Fruit fly (Drosophila melanogaster) whole organism, embryonic: Measurements from ENCODE around the gene CG31910.

Source experiments
- Asciz ChIP-seq: fragments of 200-800 bp; sonication (Bioruptor generic); optimal IDR thresholded peaks from 2 replicates; lab custom pipeline; 2017; ENCODE audit warnings: missing biosample characterization, mild to moderate bottlenecking, missing genetic modification characterization, missing genetic modification reagents
- Atf3 ChIP-seq: fragments of 200-800 bp; sonication (Bioruptor generic); optimal IDR thresholded peaks from 3 replicates; lab custom pipeline; 2016; ENCODE audit warnings: missing biosample characterization, missing genetic modification characterization
- Atf6 ChIP-seq: fragments of 200-800 bp; sonication (Bioruptor generic); IDR thresholded peaks from 2 replicates; pipeline ENCODE4 v1.3.6; 2022; ENCODE audit warnings: missing biosample characterization, missing genetic modification characterization
- Blimp-1 ChIP-seq: fragments of 200-800 bp; sonication (Bioruptor generic); optimal IDR thresholded peaks from 3 replicates; lab custom pipeline; 2018; ENCODE audit warnings: missing biosample characterization, missing genetic modification characterization, mild to moderate bottlenecking, moderate library complexity, missing genetic modification reagents
- CG10543 ChIP-seq: fragments of 200-800 bp; sonication (Bioruptor generic); optimal IDR thresholded peaks from 3 replicates; lab custom pipeline; 2017; ENCODE audit warnings: missing biosample characterization, mild to moderate bottlenecking, missing genetic modification characterization, moderate library complexity
- CG12659 ChIP-seq: fragments of 200-800 bp; sonication (Bioruptor generic); optimal IDR thresholded peaks from 3 replicates; lab custom pipeline; 2017; ENCODE audit warnings: mild to moderate bottlenecking, missing biosample characterization, missing genetic modification reagents, missing genetic modification characterization
- CG13287 ChIP-seq: fragments of 200-800 bp; sonication (Bioruptor generic); IDR thresholded peaks from 2 replicates; pipeline ENCODE4 v1.3.6; 2022; ENCODE audit warnings: missing biosample characterization, missing genetic modification characterization; ENCODE audit not compliant: partially characterized antibody
- CG14860 ChIP-seq: fragments of 200-800 bp; sonication (Bioruptor generic); IDR thresholded peaks from 3 replicates; pipeline ENCODE4 v1.3.6; 2022; ENCODE audit warnings: missing biosample characterization, missing genetic modification characterization; ENCODE audit not compliant: partially characterized antibody
- CG14965 ChIP-seq: fragments of 200-800 bp; sonication (Bioruptor generic); optimal IDR thresholded peaks from 2 replicates; lab custom pipeline; 2016; ENCODE audit warnings: missing biosample characterization, missing genetic modification characterization, borderline replicate concordance
- CG1603 ChIP-seq: fragments of 200-800 bp; sonication (Bioruptor generic); optimal IDR thresholded peaks from 2 replicates; lab custom pipeline; 2019; ENCODE audit warnings: missing biosample characterization, mild to moderate bottlenecking, missing genetic modification characterization, moderate library complexity
- CG17359 ChIP-seq: fragments of 200-800 bp; sonication (Bioruptor generic); optimal IDR thresholded peaks from 3 replicates; lab custom pipeline; 2018; ENCODE audit warnings: missing biosample characterization, mild to moderate bottlenecking, missing genetic modification characterization, moderate library complexity
- CG17385 ChIP-seq: fragments of 200-800 bp; sonication (Bioruptor generic); optimal IDR thresholded peaks from 3 replicates; lab custom pipeline; 2018; ENCODE audit warnings: missing biosample characterization, mild to moderate bottlenecking, missing genetic modification characterization
- CG2202 ChIP-seq: fragments of 200-800 bp; sonication (Bioruptor generic); optimal IDR thresholded peaks from 2 replicates; lab custom pipeline; 2018; ENCODE audit warnings: missing biosample characterization, mild to moderate bottlenecking, missing genetic modification characterization
- CG3163 ChIP-seq: fragments of 200-800 bp; sonication (Bioruptor generic); optimal IDR thresholded peaks from 3 replicates; lab custom pipeline; 2016; ENCODE audit warnings: missing biosample characterization, missing genetic modification characterization
- CG32767 ChIP-seq: fragments of 200-800 bp; sonication (Bioruptor generic); IDR thresholded peaks from 2 replicates; pipeline ENCODE4 v1.3.6; 2022; ENCODE audit warnings: missing biosample characterization, missing genetic modification characterization
- CG33213 ChIP-seq: fragments of 200-800 bp; sonication (Bioruptor generic); optimal IDR thresholded peaks from 3 replicates; lab custom pipeline; 2016; ENCODE audit warnings: missing biosample characterization, missing genetic modification characterization
- CG33557 ChIP-seq: fragments of 200-800 bp; sonication (Bioruptor generic); optimal IDR thresholded peaks from 2 replicates; lab custom pipeline; 2019; ENCODE audit warnings: missing biosample characterization, mild to moderate bottlenecking, missing genetic modification characterization, moderate library complexity
- CG3726 ChIP-seq: fragments of 200-800 bp; sonication (Bioruptor generic); IDR thresholded peaks from 3 replicates; pipeline ENCODE4, ENCODE4 v1.3.6; 2022; ENCODE audit warnings: missing biosample characterization, missing genetic modification characterization
- CG4707 ChIP-seq: fragments of 200-800 bp; sonication (Bioruptor generic); optimal IDR thresholded peaks from 2 replicates; lab custom pipeline; 2018; ENCODE audit warnings: missing biosample characterization, mild to moderate bottlenecking, missing genetic modification characterization, moderate library complexity
- CG8290 ChIP-seq, 3 experiments: fragments of 200-800 bp; sonication (Bioruptor generic); optimal IDR thresholded peaks; 2 replicates each; lab custom pipeline; 2016 to 2019; ENCODE audit warnings: missing biosample characterization in 3 of 3, missing genetic modification characterization in 3 of 3, mild to moderate bottlenecking in 2 of 3, moderate library complexity in 1 of 3
- CG9437 ChIP-seq: fragments of 200-800 bp; sonication (Bioruptor generic); optimal IDR thresholded peaks from 2 replicates; lab custom pipeline; 2018; ENCODE audit warnings: missing biosample characterization, mild to moderate bottlenecking, missing genetic modification characterization
- Dbx ChIP-seq: fragments of 200-800 bp; sonication (Bioruptor generic); IDR thresholded peaks from 3 replicates; pipeline ENCODE4 v1.3.6; 2022; ENCODE audit warnings: missing biosample characterization, missing genetic modification characterization
- E2f2 ChIP-seq: fragments of 200-800 bp; sonication (Bioruptor generic); IDR thresholded peaks from 2 replicates; pipeline ENCODE4 v1.3.6; 2022; ENCODE audit warnings: missing biosample characterization, missing genetic modification characterization
- HmgZ ChIP-seq: fragments of 200-800 bp; sonication (Bioruptor generic); optimal IDR thresholded peaks from 2 replicates; lab custom pipeline; 2018; ENCODE audit warnings: missing biosample characterization, mild to moderate bottlenecking, missing genetic modification characterization
- NK7.1 ChIP-seq: fragments of 200-800 bp; sonication (Bioruptor generic); optimal IDR thresholded peaks from 3 replicates; lab custom pipeline; 2016; ENCODE audit warnings: missing biosample characterization, missing genetic modification characterization
- Neu2 ChIP-seq: fragments of 200-800 bp; sonication (Bioruptor generic); optimal IDR thresholded peaks from 3 replicates; lab custom pipeline; 2016; ENCODE audit warnings: missing biosample characterization, missing genetic modification characterization, borderline replicate concordance
- NfI ChIP-seq: fragments of 200-800 bp; sonication (Bioruptor generic); optimal IDR thresholded peaks from 3 replicates; lab custom pipeline; 2018; ENCODE audit warnings: missing biosample characterization, mild to moderate bottlenecking, missing genetic modification characterization, moderate library complexity
- Ravus ChIP-seq: fragments of 200-800 bp; sonication (Bioruptor generic); IDR thresholded peaks from 2 replicates; pipeline ENCODE4 v1.3.6; 2022; ENCODE audit warnings: missing biosample characterization, missing genetic modification characterization
- btn ChIP-seq: fragments of 200-800 bp; sonication (Bioruptor generic); optimal IDR thresholded peaks from 2 replicates; lab custom pipeline; 2016; ENCODE audit warnings: missing biosample characterization, missing genetic modification characterization
- chinmo ChIP-seq: fragments of 200-800 bp; sonication (Bioruptor generic); IDR thresholded peaks from 4 replicates; pipeline ENCODE4 v1.3.6; 2022; ENCODE audit warnings: missing biosample characterization, missing genetic modification characterization; ENCODE audit not compliant: partially characterized antibody
- croc ChIP-seq: fragments of 200-800 bp; sonication (Bioruptor generic); conservative IDR thresholded peaks from 3 replicates; pipeline ENCODE4 v1.3.6; 2022; ENCODE audit warnings: missing biosample characterization, missing genetic modification characterization
- dmrt11E ChIP-seq: fragments of 200-800 bp; sonication (Bioruptor generic); optimal IDR thresholded peaks from 3 replicates; lab custom pipeline; 2018; ENCODE audit warnings: missing biosample characterization, mild to moderate bottlenecking, missing genetic modification characterization, moderate library complexity
- dpn ChIP-seq, 2 experiments: fragments of 200-800 bp; sonication (Bioruptor generic); optimal IDR thresholded peaks; 3 replicates each; lab custom pipeline; 2016; ENCODE audit warnings: missing biosample characterization in 2 of 2, missing genetic modification characterization in 2 of 2
- fru ChIP-seq: fragments of >200 bp; optimal IDR thresholded peaks from 2 replicates; lab custom pipeline; 2017
- her ChIP-seq: fragments of 200-800 bp; sonication (Bioruptor generic); optimal IDR thresholded peaks from 2 replicates; lab custom pipeline; 2016; ENCODE audit warnings: missing biosample characterization, missing genetic modification characterization
- klu ChIP-seq: fragments of 200-800 bp; sonication (Bioruptor generic); IDR thresholded peaks from 2 replicates; pipeline ENCODE4 v1.3.6; 2022; ENCODE audit warnings: missing biosample characterization, missing genetic modification characterization
- lab ChIP-seq: fragments of 200-800 bp; sonication (Bioruptor generic); optimal IDR thresholded peaks from 3 replicates; lab custom pipeline; 2017; ENCODE audit warnings: missing biosample characterization, missing genetic modification characterization, mild to moderate bottlenecking, moderate library complexity, missing genetic modification reagents
- maf-S ChIP-seq: fragments of 200-800 bp; sonication (Bioruptor generic); optimal IDR thresholded peaks from 2 replicates; lab custom pipeline; 2016; ENCODE audit warnings: missing biosample characterization, missing genetic modification characterization
- nerfin-1 ChIP-seq: fragments of 200-800 bp; sonication (Bioruptor generic); optimal IDR thresholded peaks from 3 replicates; lab custom pipeline; 2019; ENCODE audit warnings: missing biosample characterization, mild to moderate bottlenecking, missing genetic modification characterization, moderate library complexity
- nerfin-2 ChIP-seq: fragments of 200-800 bp; sonication (Bioruptor generic); IDR thresholded peaks from 2 replicates; pipeline ENCODE4 v1.3.6; 2022; ENCODE audit warnings: missing biosample characterization, missing genetic modification characterization; ENCODE audit not compliant: partially characterized antibody
- odd ChIP-seq: fragments of 200-800 bp; sonication (Bioruptor generic); optimal IDR thresholded peaks from 2 replicates; lab custom pipeline; 2017; ENCODE audit warnings: missing biosample characterization, mild to moderate bottlenecking, missing genetic modification characterization
- pros ChIP-seq: fragments of 200-800 bp; sonication (Bioruptor generic); optimal IDR thresholded peaks from 3 replicates; lab custom pipeline; 2019; ENCODE audit warnings: missing biosample characterization, mild to moderate bottlenecking, missing genetic modification characterization, moderate library complexity
- row ChIP-seq: fragments of 200-800 bp; sonication (Bioruptor generic); IDR thresholded peaks from 3 replicates; pipeline ENCODE4 v1.3.6; 2022; ENCODE audit warnings: missing biosample characterization, missing genetic modification characterization
- sd ChIP-seq: fragments of 200-800 bp; sonication (Bioruptor generic); optimal IDR thresholded peaks from 3 replicates; lab custom pipeline; 2018; ENCODE audit warnings: missing biosample characterization, mild to moderate bottlenecking, missing genetic modification characterization, moderate library complexity
- slp2 ChIP-seq: fragments of 200-800 bp; sonication (Bioruptor generic); optimal IDR thresholded peaks from 2 replicates; lab custom pipeline; 2016; ENCODE audit warnings: missing biosample characterization, missing genetic modification characterization
- sug ChIP-seq: fragments of 200-800 bp; optimal IDR thresholded peaks from 2 replicates; lab custom pipeline; 2019; ENCODE audit warnings: missing biosample characterization, mild to moderate bottlenecking, missing genetic modification characterization, moderate library complexity
- tio ChIP-seq: fragments of 200-800 bp; sonication (Bioruptor generic); optimal IDR thresholded peaks from 2 replicates; lab custom pipeline; 2017; ENCODE audit warnings: missing biosample characterization, missing genetic modification characterization, inconsistent platforms
- toy ChIP-seq: fragments of 200-800 bp; sonication (Bioruptor generic); IDR thresholded peaks from 2 replicates; pipeline ENCODE4 v1.3.6; 2022; ENCODE audit warnings: missing biosample characterization, missing genetic modification characterization
- unc-4 ChIP-seq: fragments of 200-800 bp; sonication (Bioruptor generic); IDR thresholded peaks from 2 replicates; pipeline ENCODE4 v1.3.6; 2022; ENCODE audit warnings: missing biosample characterization, missing genetic modification characterization; ENCODE audit not compliant: partially characterized antibody
- wek ChIP-seq: fragments of 200-800 bp; sonication (Bioruptor generic); optimal IDR thresholded peaks from 3 replicates; lab custom pipeline; 2018; ENCODE audit warnings: missing biosample characterization, mild to moderate bottlenecking, missing genetic modification characterization, moderate library complexity

CG31910 gene

DNA sequence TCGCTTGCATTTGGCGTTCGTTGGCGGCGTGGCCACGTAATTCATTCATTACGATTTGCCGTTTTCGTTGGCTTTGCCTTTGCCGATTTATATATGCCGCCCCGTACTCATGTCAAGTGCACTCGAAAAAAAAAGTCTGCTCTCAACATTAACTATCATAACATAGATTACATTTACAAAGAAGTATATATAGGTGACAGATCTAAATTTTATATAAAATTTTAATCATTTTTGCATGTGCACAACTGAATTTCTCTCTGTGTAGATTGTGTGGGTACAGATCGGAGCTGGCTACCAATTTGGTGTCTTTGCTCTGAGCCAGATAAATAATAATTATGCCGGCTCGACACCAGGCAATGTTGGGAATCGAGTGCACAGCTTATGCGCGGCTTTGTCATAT, 47.0 kb downstream of the CG31910 start (continued):
- no peak for TF ChIP-seq CG13287
- TF ChIP-seq Ravus: no peak
- peak; percentile 48 for TF ChIP-seq lab (GFP tag; lab: Kevin White, UChicago)
- TF ChIP-seq CG2202: no peak
- TF ChIP-seq NK7.1 (GFP tag; lab: Kevin White, UChicago): no peak
- TF ChIP-seq toy (GFP tag; lab: Robert Waterston, UW): no peak
- no peak for TF ChIP-seq unc-4 (GFP tag; lab: Robert Waterston, UW)
- TF ChIP-seq dmrt11E (tag; lab: Kevin White, UChicago): peak; percentile 46
- no peak for TF ChIP-seq slp2
- peak; percentile 68 for TF ChIP-seq row (GFP tag; lab: Robert Waterston, UW)
- TF ChIP-seq sug (tag; lab: Kevin White, UChicago): no peak
- no peak for TF ChIP-seq CG33557
- TF ChIP-seq dpn (GFP tag; optimal IDR thresholded peaks at IDR 0.05; lab: Kevin White, UChicago): peak in 1 of 2 experiments; percentile 59
- TF ChIP-seq CG14860: no peak
- TF ChIP-seq CG17359: peak; percentile 31
- no peak for TF ChIP-seq odd (GFP tag; lab: Kevin White, UChicago)
- no peak for TF ChIP-seq chinmo
- no peak for TF ChIP-seq Atf6 (GFP tag; lab: Robert Waterston, UW)
- no peak for TF ChIP-seq CG3163 (GFP tag; lab: Kevin White, UChicago)
- no peak for TF ChIP-seq sd (tag; lab: Kevin White, UChicago)
- TF ChIP-seq Dbx: no peak
- peak; percentile 6 for TF ChIP-seq Atf3 (GFP tag; lab: Kevin White, UChicago)
- TF ChIP-seq pros (GFP tag; lab: Kevin White, UChicago): no peak
- TF ChIP-seq nerfin-2 (GFP tag; lab: Robert Waterston, UW): no peak
- peak; percentile 2 for TF ChIP-seq tio (GFP tag; lab: Kevin White, UChicago)
- no peak for TF ChIP-seq her
- TF ChIP-seq CG14965 (GFP tag; lab: Kevin White, UChicago): no peak
- TF ChIP-seq btn: no peak
- TF ChIP-seq nerfin-1 (tag; lab: Kevin White, UChicago): no peak
- peak; percentile 12 for TF ChIP-seq CG33213 (GFP tag; lab: Kevin White, UChicago)
- peak; percentile 58 for TF ChIP-seq CG32767 (GFP tag; lab: Robert Waterston, UW)
- TF ChIP-seq wek (GFP tag; lab: Kevin White, UChicago): no peak
- no peak for TF ChIP-seq HmgZ (tag; lab: Kevin White, UChicago)
- no peak for TF ChIP-seq fru (lab: Kevin White, UChicago)
- TF ChIP-seq CG4707 (GFP tag; lab: Kevin White, UChicago): no peak
- TF ChIP-seq klu: no peak
- TF ChIP-seq Asciz (GFP tag; lab: Kevin White, UChicago): peak; percentile 30
- peak; percentile 27 for TF ChIP-seq NfI (GFP tag; lab: Kevin White, UChicago)
- peak; percentile 70 for TF ChIP-seq CG1603
- no peak for TF ChIP-seq CG12659 (GFP tag; lab: Kevin White, UChicago)
- TF ChIP-seq CG17385 (GFP tag; lab: Kevin White, UChicago): peak; percentile 8
- TF ChIP-seq E2f2 (GFP tag; lab: Robert Waterston, UW): peak; percentile 29; the same call in 1 of the 2 replicates
- no peak for TF ChIP-seq CG10543 (GFP tag; lab: Kevin White, UChicago)
- TF ChIP-seq CG8290 (GFP tag; optimal IDR thresholded peaks at IDR 0.05; lab: Kevin White, UChicago): no peak
- TF ChIP-seq CG8290 (tag; optimal IDR thresholded peaks at IDR 0.05; lab: Kevin White, UChicago): no peak
- TF ChIP-seq CG9437 (GFP tag; lab: Kevin White, UChicago): no peak
- TF ChIP-seq CG3726 (GFP tag; lab: Robert Waterston, UW): no peak
- peak; percentile 45 for TF ChIP-seq Blimp-1
- TF ChIP-seq Neu2: no peak
- TF ChIP-seq maf-S (GFP tag; lab: Kevin White, UChicago): no peak
- no peak for TF ChIP-seq croc (GFP tag; lab: Robert Waterston, UW)
